Fruit fly (Drosophila melanogaster) whole organism, embryonic: ENCODE results near the gene Apt1.

Experiments used
- ATbp ChIP-seq: fragments of 200-800 bp; sonication (Bioruptor generic); optimal IDR thresholded peaks from 2 replicates; lab custom pipeline; 2017; ENCODE audit warnings: missing biosample characterization, mild to moderate bottlenecking, missing genetic modification characterization, missing genetic modification reagents
- Asciz ChIP-seq: fragments of 200-800 bp; sonication (Bioruptor generic); optimal IDR thresholded peaks from 2 replicates; lab custom pipeline; 2017; ENCODE audit warnings: missing biosample characterization, mild to moderate bottlenecking, missing genetic modification characterization, missing genetic modification reagents
- Awh ChIP-seq: fragments of 200-800 bp; sonication (Bioruptor generic); IDR thresholded peaks from 2 replicates; pipeline ENCODE4, ENCODE4 v1.3.6; 2022; ENCODE audit warnings: missing biosample characterization, missing genetic modification characterization
- Blimp-1 ChIP-seq: fragments of 200-800 bp; sonication (Bioruptor generic); optimal IDR thresholded peaks from 3 replicates; lab custom pipeline; 2018; ENCODE audit warnings: missing biosample characterization, missing genetic modification characterization, mild to moderate bottlenecking, moderate library complexity, missing genetic modification reagents
- CG10209 ChIP-seq: fragments of 200-800 bp; sonication (Bioruptor generic); optimal IDR thresholded peaks from 3 replicates; lab custom pipeline; 2017; ENCODE audit warnings: missing biosample characterization, mild to moderate bottlenecking, missing genetic modification characterization, missing genetic modification reagents
- CG10366 ChIP-seq: fragments of 200-800 bp; sonication (Bioruptor generic); IDR thresholded peaks from 2 replicates; pipeline ENCODE4 v1.3.6; 2022; ENCODE audit warnings: missing biosample characterization, missing genetic modification characterization
- CG13296 ChIP-seq: fragments of 200-800 bp; sonication (Bioruptor generic); optimal IDR thresholded peaks from 3 replicates; lab custom pipeline; 2018; ENCODE audit warnings: missing biosample characterization, mild to moderate bottlenecking, missing genetic modification characterization
- CG13775 ChIP-seq: fragments of 200-800 bp; sonication (Bioruptor generic); optimal IDR thresholded peaks from 3 replicates; lab custom pipeline; 2017; ENCODE audit warnings: missing biosample characterization, mild to moderate bottlenecking, missing genetic modification characterization
- CG15514 ChIP-seq: fragments of 200-800 bp; sonication (Bioruptor generic); optimal IDR thresholded peaks from 3 replicates; lab custom pipeline; 2017; ENCODE audit warnings: missing biosample characterization, missing genetic modification characterization, mild to moderate bottlenecking, moderate library complexity, missing genetic modification reagents
- CG1603 ChIP-seq: fragments of 200-800 bp; sonication (Bioruptor generic); optimal IDR thresholded peaks from 2 replicates; lab custom pipeline; 2019; ENCODE audit warnings: missing biosample characterization, mild to moderate bottlenecking, missing genetic modification characterization, moderate library complexity
- CG16779 ChIP-seq: fragments of 200-800 bp; sonication (Bioruptor generic); IDR thresholded peaks from 2 replicates; pipeline ENCODE4 v1.3.6; 2022; ENCODE audit warnings: missing biosample characterization, missing genetic modification characterization
- CG17359 ChIP-seq: fragments of 200-800 bp; sonication (Bioruptor generic); optimal IDR thresholded peaks from 3 replicates; lab custom pipeline; 2018; ENCODE audit warnings: missing biosample characterization, mild to moderate bottlenecking, missing genetic modification characterization, moderate library complexity
- CG17385 ChIP-seq: fragments of 200-800 bp; sonication (Bioruptor generic); optimal IDR thresholded peaks from 3 replicates; lab custom pipeline; 2018; ENCODE audit warnings: missing biosample characterization, mild to moderate bottlenecking, missing genetic modification characterization
- CG34224 ChIP-seq: fragments of 200-800 bp; sonication (Bioruptor generic); IDR thresholded peaks from 3 replicates; pipeline ENCODE4 v1.3.6; 2022; ENCODE audit warnings: missing biosample characterization, missing genetic modification characterization; ENCODE audit not compliant: partially characterized antibody
- CG3995 ChIP-seq: fragments of 200-800 bp; sonication (Bioruptor generic); optimal IDR thresholded peaks from 3 replicates; lab custom pipeline; 2016; ENCODE audit warnings: missing biosample characterization, missing genetic modification characterization
- CG5180 ChIP-seq: fragments of 200-800 bp; sonication (Bioruptor generic); optimal IDR thresholded peaks from 3 replicates; lab custom pipeline; 2017; ENCODE audit warnings: missing biosample characterization, missing genetic modification characterization, mild to moderate bottlenecking, moderate library complexity, missing genetic modification reagents
- CG6272 ChIP-seq: fragments of 200-800 bp; sonication (Bioruptor generic); IDR thresholded peaks from 2 replicates; pipeline ENCODE4 v1.3.6; 2022; ENCODE audit warnings: missing biosample characterization, missing genetic modification characterization
- CG6765 ChIP-seq: fragments of 200-800 bp; sonication (Bioruptor generic); optimal IDR thresholded peaks from 3 replicates; lab custom pipeline; 2017; ENCODE audit warnings: missing biosample characterization, mild to moderate bottlenecking, missing genetic modification characterization
- CG6813 ChIP-seq: fragments of 200-800 bp; sonication (Bioruptor generic); optimal IDR thresholded peaks from 2 replicates; lab custom pipeline; 2017; ENCODE audit warnings: missing biosample characterization, missing genetic modification characterization, mild to moderate bottlenecking, moderate library complexity, missing genetic modification reagents
- CG6854 ChIP-seq: fragments of 200-800 bp; sonication (Bioruptor generic); optimal IDR thresholded peaks from 3 replicates; lab custom pipeline; 2017; ENCODE audit warnings: missing biosample characterization, mild to moderate bottlenecking, missing genetic modification characterization
- CG7987 ChIP-seq: fragments of 200-800 bp; sonication (Bioruptor generic); optimal IDR thresholded peaks from 2 replicates; lab custom pipeline; 2018; ENCODE audit warnings: missing biosample characterization, mild to moderate bottlenecking, missing genetic modification characterization, moderate library complexity
- D19A ChIP-seq: fragments of 200-800 bp; optimal IDR thresholded peaks from 3 replicates; lab custom pipeline; 2019; ENCODE audit warnings: missing biosample characterization, mild to moderate bottlenecking, missing genetic modification characterization, moderate library complexity
- Drgx ChIP-seq: fragments of 200-800 bp; sonication (Bioruptor generic); IDR thresholded peaks from 2 replicates; pipeline ENCODE4 v1.3.6; 2022; ENCODE audit warnings: missing biosample characterization, missing genetic modification characterization
- Fer3 ChIP-seq: fragments of 200-800 bp; sonication (Bioruptor generic); optimal IDR thresholded peaks from 2 replicates; lab custom pipeline; 2018; ENCODE audit warnings: missing biosample characterization, mild to moderate bottlenecking, missing genetic modification characterization, moderate library complexity
- HLH3B ChIP-seq: fragments of 200-800 bp; sonication (Bioruptor generic); IDR thresholded peaks from 2 replicates; pipeline ENCODE4 v1.3.6; 2022; ENCODE audit warnings: missing biosample characterization, missing genetic modification characterization
- Hey ChIP-seq: fragments of 200-800 bp; sonication (Bioruptor generic); optimal IDR thresholded peaks from 3 replicates; lab custom pipeline; 2018; ENCODE audit warnings: missing biosample characterization, mild to moderate bottlenecking, missing genetic modification characterization
- Hmr ChIP-seq: fragments of 200-800 bp; sonication (Bioruptor generic); optimal IDR thresholded peaks from 3 replicates; lab custom pipeline; 2017; ENCODE audit warnings: mild to moderate bottlenecking, missing biosample characterization, missing genetic modification reagents, missing genetic modification characterization
- Hsf ChIP-seq: fragments of 200-800 bp; sonication (Bioruptor generic); optimal IDR thresholded peaks from 3 replicates; lab custom pipeline; 2016; ENCODE audit warnings: missing biosample characterization, missing genetic modification characterization
- Max ChIP-seq: fragments of 200-800 bp; sonication (Bioruptor generic); optimal IDR thresholded peaks from 2 replicates; lab custom pipeline; 2016; ENCODE audit warnings: missing biosample characterization, mild to moderate bottlenecking, missing genetic modification characterization
- Med ChIP-seq: fragments of 200-800 bp; sonication (Bioruptor generic); peaks from one replicate; lab custom pipeline; 2016; ENCODE audit warnings: missing biosample characterization, missing genetic modification characterization, mild to moderate bottlenecking, inconsistent platforms, moderate library complexity
- bsh ChIP-seq, 2 experiments: fragments of 200-800 bp; sonication (Bioruptor generic); optimal IDR thresholded peaks; 2 replicates each; lab custom pipeline; 2017 to 2018; ENCODE audit warnings: mild to moderate bottlenecking in 2 of 2, missing biosample characterization in 2 of 2, missing genetic modification characterization in 2 of 2, moderate library complexity in 1 of 2
- ci ChIP-seq: fragments of 200-800 bp; sonication (Bioruptor generic); IDR thresholded peaks from 3 replicates; pipeline ENCODE4 v1.3.6; 2022; ENCODE audit warnings: missing biosample characterization, missing genetic modification characterization
- cwo ChIP-seq: fragments of 200-800 bp; sonication (Bioruptor generic); optimal IDR thresholded peaks from 3 replicates; lab custom pipeline; 2017; ENCODE audit warnings: missing biosample characterization, missing genetic modification characterization, mild to moderate bottlenecking, moderate library complexity, missing genetic modification reagents
- esg ChIP-seq: fragments of 200-800 bp; sonication (Bioruptor generic); conservative IDR thresholded peaks from 2 replicates; pipeline ENCODE4 v1.3.6; 2022; ENCODE audit warnings: missing biosample characterization, missing genetic modification characterization
- fd64A ChIP-seq: fragments of 200-800 bp; sonication (Bioruptor generic); optimal IDR thresholded peaks from 3 replicates; lab custom pipeline; 2018; ENCODE audit warnings: missing biosample characterization, mild to moderate bottlenecking, missing genetic modification characterization
- hkb ChIP-seq, 2 experiments: fragments of 200-800 bp in 1 of 2; fragments of >200 bp in 1 of 2; sonication (Bioruptor generic) in 1 of 2; IDR thresholded peaks in 1 of 2; optimal IDR thresholded peaks in 1 of 2; 2 replicates each; pipeline versions ENCODE4 v1.3.6 to Lab custom; 2017 to 2022; ENCODE audit warnings: missing biosample characterization in 1 of 2, missing genetic modification characterization in 1 of 2
- ken ChIP-seq: fragments of 200-800 bp; sonication (Bioruptor generic); IDR thresholded peaks from 3 replicates; pipeline ENCODE4 v1.3.6; 2022; ENCODE audit warnings: missing biosample characterization, missing genetic modification characterization
- lab ChIP-seq: fragments of 200-800 bp; sonication (Bioruptor generic); optimal IDR thresholded peaks from 3 replicates; lab custom pipeline; 2017; ENCODE audit warnings: missing biosample characterization, missing genetic modification characterization, mild to moderate bottlenecking, moderate library complexity, missing genetic modification reagents
- nom ChIP-seq: fragments of 200-800 bp; sonication (Bioruptor generic); optimal IDR thresholded peaks from 2 replicates; lab custom pipeline; 2017; ENCODE audit warnings: missing biosample characterization, missing genetic modification characterization, mild to moderate bottlenecking, moderate library complexity, missing genetic modification reagents
- pan ChIP-seq, 4 experiments: fragments of >200 bp in 3 of 4; fragments of 200-800 bp in 1 of 4; sonication (Bioruptor generic) in 1 of 4; optimal IDR thresholded peaks in 3 of 4; IDR thresholded peaks in 1 of 4; 2 replicates each; pipeline versions ENCODE4 v1.3.6 to Lab custom; 2017 to 2022; ENCODE audit warnings: missing biosample characterization in 2 of 4, missing genetic modification characterization in 2 of 4, mixed read lengths in 1 of 4
- ranshi ChIP-seq: fragments of 200-800 bp; sonication (Bioruptor generic); IDR thresholded peaks from 2 replicates; pipeline ENCODE4 v1.3.6; 2022; ENCODE audit warnings: missing biosample characterization, missing genetic modification characterization
- rib ChIP-seq: fragments of 200-800 bp; sonication (Bioruptor generic); IDR thresholded peaks from 2 replicates; pipeline ENCODE4 v1.3.6; 2022; ENCODE audit warnings: missing biosample characterization, missing genetic modification characterization
- salm ChIP-seq: fragments of 200-800 bp; sonication (Bioruptor generic); optimal IDR thresholded peaks from 2 replicates; lab custom pipeline; 2018; ENCODE audit warnings: missing biosample characterization, mild to moderate bottlenecking, missing genetic modification characterization
- tap ChIP-seq: fragments of 200-800 bp; optimal IDR thresholded peaks from 3 replicates; lab custom pipeline; 2019; ENCODE audit warnings: missing biosample characterization, mild to moderate bottlenecking, missing genetic modification characterization, moderate library complexity

Apt1 gene

DNA sequence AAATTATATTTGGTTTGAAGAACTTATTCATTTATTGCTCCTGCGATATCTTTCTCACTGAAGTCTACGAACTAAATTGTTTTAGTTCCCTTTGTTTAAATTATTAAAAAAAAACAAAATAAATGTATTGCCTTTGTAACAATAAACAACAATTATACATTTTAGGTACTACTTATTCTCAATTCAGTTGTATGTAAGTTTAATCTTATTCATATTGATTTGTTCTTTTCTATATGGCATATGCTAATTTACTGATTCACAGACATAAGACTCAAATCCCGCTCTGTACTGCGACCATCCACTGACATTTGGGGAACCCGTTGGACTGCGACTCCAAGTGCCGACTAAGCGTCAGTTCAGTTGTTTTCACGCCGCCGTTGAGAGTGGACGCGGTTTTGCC is 3.3 kb downstream of the Apt1 start, which contains the start of gene CG32091:
Gene CG32091 (plus strand): TSS at position 301 of the 400 bp plus-strand sequence.
- TF ChIP-seq rib (GFP tag; lab: Robert Waterston, UW) (0 out of 2 replicates have a peak, but pooled peaks have one; percentile 20), CG6854 (GFP tag; lab: Kevin White, UChicago) (no peak), CG17385 (no peak), CG3995 (GFP tag; lab: Kevin White, UChicago) (no peak), CG10209 (GFP tag; lab: Kevin White, UChicago) (no peak), CG13775 (GFP tag; lab: Kevin White, UChicago) (no peak), CG16779 (GFP tag; lab: Robert Waterston, UW) (0 out of 2 replicates have a peak, but pooled peaks have one; percentile 11)

DNA sequence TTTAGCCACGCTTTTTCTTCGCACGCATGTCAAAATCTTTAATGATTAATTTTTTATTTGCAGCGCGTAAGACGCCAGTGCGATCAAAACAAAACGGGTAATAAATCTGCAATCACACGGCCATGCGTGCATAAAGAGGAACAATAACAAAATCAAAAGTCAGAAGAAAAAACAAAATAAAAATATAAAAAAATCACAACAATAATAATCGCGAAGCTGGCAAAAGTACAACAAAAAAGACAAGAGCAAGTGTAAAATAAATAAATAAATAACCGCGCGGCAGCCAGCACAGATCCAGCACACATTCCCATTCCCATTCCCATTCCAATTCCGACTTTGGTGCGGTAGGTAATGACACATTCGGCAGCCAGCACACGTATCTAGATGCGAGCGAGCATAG is 6.7 kb downstream of the Apt1 start:
- TF ChIP-seq D19A (tag; lab: Kevin White, UChicago) (no peak), CG1603 (tag; lab: Kevin White, UChicago) (no peak), CG6272 (no peak), nom (GFP tag; lab: Kevin White, UChicago) (peak; percentile 81), bsh (GFP tag; optimal IDR thresholded peaks at IDR 0.05; lab: Kevin White, UChicago) (peak in 1 of 2 experiments; percentile 83), HLH3B (GFP tag; lab: Robert Waterston, UW) (no peak), Drgx (GFP tag; lab: Robert Waterston, UW) (peak; percentile 64), salm (no peak)

DNA sequence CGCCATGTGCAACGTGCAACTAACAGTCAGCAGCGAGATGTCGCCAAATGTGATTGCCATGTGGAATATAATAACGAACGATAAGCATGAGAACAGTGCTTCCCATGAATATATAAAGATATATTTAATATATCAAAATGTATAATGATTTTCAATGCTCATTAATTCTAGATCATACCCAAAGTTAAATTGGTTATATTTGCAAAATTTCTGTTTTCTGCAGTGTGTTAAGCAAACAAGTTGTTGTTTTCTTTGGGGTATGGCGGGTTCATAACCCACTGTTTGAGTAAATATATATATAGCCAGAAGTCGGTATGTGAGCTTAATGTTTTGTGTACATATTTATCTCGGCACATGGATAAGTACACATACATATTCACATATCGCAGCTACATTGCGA is 9.0 kb downstream of the Apt1 start:
- peak; percentile 10 for TF ChIP-seq CG6813 (GFP tag; lab: Kevin White, UChicago)
- TF ChIP-seq Fer3 (tag; lab: Kevin White, UChicago), result peak; percentile 11
- TF ChIP-seq Drgx (GFP tag; lab: Robert Waterston, UW), result peak; percentile 72
- TF ChIP-seq Awh, result 0 out of 2 replicates have a peak, but pooled peaks have one; percentile 20
- no peak for TF ChIP-seq Max (GFP tag; lab: Kevin White, UChicago)
- TF ChIP-seq ATbp (GFP tag; lab: Kevin White, UChicago), result peak; percentile 30
- TF ChIP-seq hkb (optimal IDR thresholded peaks at IDR 0.05; lab: Kevin White, UChicago), result no peak
- peak; percentile 52 for TF ChIP-seq hkb (GFP tag; IDR thresholded peaks at IDR 0.05; lab: Robert Waterston, UW)
- peak; percentile 16 for TF ChIP-seq CG7987 (GFP tag; lab: Kevin White, UChicago)
- no peak for TF ChIP-seq esg (GFP tag; lab: Robert Waterston, UW)
- TF ChIP-seq HLH3B (GFP tag; lab: Robert Waterston, UW), result peak; percentile 19; the same call in 1 of the 2 replicates
- TF ChIP-seq CG17359 (tag; lab: Kevin White, UChicago), result peak; percentile 50
- peak; percentile 22 for TF ChIP-seq fd64A
- TF ChIP-seq Hsf (GFP tag; lab: Kevin White, UChicago), result no peak
- TF ChIP-seq pan (optimal IDR thresholded peaks at IDR 0.05; lab: Kevin White, UChicago), result no peak
- TF ChIP-seq pan (GFP tag; optimal IDR thresholded peaks at IDR 0.05 in 1 of 2, IDR thresholded peaks at IDR 0.05 in 1 of 2), result peak in 1 of 2 experiments; percentile 25
- peak; percentile 63 for TF ChIP-seq Med
- no peak for TF ChIP-seq CG6765
- TF ChIP-seq Hey, result no peak
- peak; percentile 36 for TF ChIP-seq lab (GFP tag; lab: Kevin White, UChicago)
- no peak for TF ChIP-seq ranshi (GFP tag; lab: Robert Waterston, UW)
- no peak for TF ChIP-seq ken (GFP tag; lab: Robert Waterston, UW)
- TF ChIP-seq CG10366 (GFP tag; lab: Robert Waterston, UW), result no peak
- no peak for TF ChIP-seq Hmr
- TF ChIP-seq Asciz (GFP tag; lab: Kevin White, UChicago), result peak; percentile 34
- TF ChIP-seq CG13296, result peak; percentile 43
- TF ChIP-seq CG5180 (GFP tag; lab: Kevin White, UChicago), result peak; percentile 31
- TF ChIP-seq ci, result 0 out of 3 replicates have a peak, but pooled peaks have one; percentile 38
- peak; percentile 38 for TF ChIP-seq tap (tag; lab: Kevin White, UChicago)
- no peak for TF ChIP-seq CG34224 (GFP tag; lab: Robert Waterston, UW)
- TF ChIP-seq CG15514 (GFP tag; lab: Kevin White, UChicago), result peak; percentile 3
- TF ChIP-seq cwo (GFP tag; lab: Kevin White, UChicago), result no peak
- TF ChIP-seq Blimp-1 (GFP tag; lab: Kevin White, UChicago), result no peak
